Fruit fly (Drosophila melanogaster): ENCODE data around the gene CG8833.

CG8833 gene

DNA sequence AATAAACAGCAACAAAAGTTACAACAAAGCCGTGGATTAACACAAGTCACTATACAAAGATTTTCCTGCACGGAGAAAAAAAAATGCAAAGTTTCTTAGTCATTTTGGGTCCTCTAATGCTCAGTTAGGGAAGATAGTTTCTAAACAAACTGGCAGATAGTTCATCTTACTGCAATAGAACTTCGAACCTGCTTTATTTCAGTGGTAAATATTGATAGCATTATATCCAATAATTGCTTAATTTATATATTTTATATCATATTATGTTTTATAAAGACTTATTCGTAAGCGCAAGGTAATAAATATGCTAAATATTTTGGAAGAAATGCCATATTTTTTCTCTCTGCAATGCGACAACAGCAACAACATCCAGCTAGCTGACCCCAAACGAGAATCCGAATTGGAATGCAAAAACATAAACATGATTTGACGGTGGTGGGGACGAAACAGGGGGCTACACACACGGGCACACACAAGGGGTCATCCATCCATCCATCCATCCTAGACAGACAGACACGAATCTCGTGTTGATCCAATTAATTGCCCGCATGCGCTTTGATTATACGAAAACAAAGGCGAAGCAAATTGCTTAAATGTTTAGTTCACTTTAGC lies 17.0 kb downstream of the CG8833 start (continued):
- TF ChIP-seq bcd (GFP tag; optimal IDR thresholded peaks at IDR 0.05) (peak; percentile 71), mirr (GFP tag; optimal IDR thresholded peaks at IDR 0.05) (no peak), CG8281 (tag; optimal IDR thresholded peaks at IDR 0.05) (peak; percentile 42), sens-2 (GFP tag; IDR thresholded peaks at IDR 0.05) (no peak), ind (GFP tag; optimal IDR thresholded peaks at IDR 0.05) (peak; percentile 52), Med (GFP tag) (peak; percentile 58), Dek (tag; optimal IDR thresholded peaks at IDR 0.05) (peak; percentile 57), CG8290 (GFP tag; optimal IDR thresholded peaks at IDR 0.05) (no peak), CG8290 (tag; optimal IDR thresholded peaks at IDR 0.05) (peak in 1 of 2 experiments; percentile 8)

DNA sequence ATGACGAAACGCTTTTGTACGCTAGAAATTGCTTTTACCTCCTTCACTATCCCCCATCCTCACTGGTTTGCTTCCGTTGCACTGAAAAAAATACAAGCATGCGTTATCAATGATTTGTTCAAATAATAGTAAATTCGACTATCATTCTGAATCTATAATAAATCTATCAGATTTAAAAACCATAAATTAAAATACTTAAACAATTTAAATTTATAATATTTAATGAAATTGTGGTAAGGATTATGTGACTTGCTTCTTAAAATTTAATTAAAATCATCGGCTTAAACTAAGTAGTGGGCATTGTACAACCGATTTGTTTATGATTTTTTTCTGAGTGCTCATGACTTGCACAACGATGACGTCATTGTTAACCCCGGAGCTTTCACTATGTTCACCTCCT lies 23.3 kb downstream of the CG8833 start:
- TF ChIP-seq CG15601 (tag; optimal IDR thresholded peaks at IDR 0.05) = peak; percentile 58
- no peak for TF ChIP-seq twi (tag; optimal IDR thresholded peaks at IDR 0.05)
- no peak for TF ChIP-seq abd-A (tag; optimal IDR thresholded peaks at IDR 0.05)
- no peak for TF ChIP-seq CG7271 (tag; optimal IDR thresholded peaks at IDR 0.05)
- TF ChIP-seq CG18262 (tag; optimal IDR thresholded peaks at IDR 0.05) = peak; percentile 58
- 0 out of 2 replicates have a peak, but pooled peaks have one; percentile 10 for TF ChIP-seq CG4730 (GFP tag; IDR thresholded peaks at IDR 0.05)
- no peak for TF ChIP-seq CG11560 (tag; IDR thresholded peaks at IDR 0.05)
- no peak for TF ChIP-seq ac (GFP tag; optimal IDR thresholded peaks at IDR 0.05)
- TF ChIP-seq tgo (GFP tag; IDR thresholded peaks at IDR 0.05) = peak; percentile 39; the same call in 2 of the 3 replicates
- no peak for TF ChIP-seq gfzf (GFP tag; optimal IDR thresholded peaks at IDR 0.05)
- TF ChIP-seq scrt (GFP tag; optimal IDR thresholded peaks at IDR 0.05) = peak; percentile 78
- peak; percentile 55 for TF ChIP-seq CG2120 (GFP tag; optimal IDR thresholded peaks at IDR 0.05)
- TF ChIP-seq CG1529 (GFP tag; optimal IDR thresholded peaks at IDR 0.05) = no peak
- no peak for TF ChIP-seq ftz-f1 (GFP tag; optimal IDR thresholded peaks at IDR 0.05)
- no peak for TF ChIP-seq Ets97D (GFP tag; optimal IDR thresholded peaks at IDR 0.05)
- TF ChIP-seq seq (GFP tag; IDR thresholded peaks at IDR 0.05) = peak; percentile 9; the same call in 1 of the 2 replicates
- peak; percentile 50 for TF ChIP-seq Ada2b (GFP tag; IDR thresholded peaks at IDR 0.05)
- no peak for TF ChIP-seq Neu2 (GFP tag; optimal IDR thresholded peaks at IDR 0.05; ENCODE audit: borderline replicate concordance)
- no peak for TF ChIP-seq pfk (GFP tag; optimal IDR thresholded peaks at IDR 0.05)
- TF ChIP-seq Ets65A (GFP tag) = peak; percentile 54
- no peak for TF ChIP-seq CG8478 (optimal IDR thresholded peaks at IDR 0.05)
- TF ChIP-seq CG12391 (tag; optimal IDR thresholded peaks at IDR 0.05) = peak; percentile 80
- no peak for TF ChIP-seq sna (GFP tag; IDR thresholded peaks at IDR 0.05; ENCODE audit: partially characterized antibody)
- no peak for TF ChIP-seq zen2 (GFP tag; IDR thresholded peaks at IDR 0.05; ENCODE audit: partially characterized antibody)
- peak; percentile 54 for TF ChIP-seq Fer2 (tag; optimal IDR thresholded peaks at IDR 0.05)
- TF ChIP-seq cato (GFP tag; optimal IDR thresholded peaks at IDR 0.05; ENCODE audit: borderline replicate concordance) = no peak
- TF ChIP-seq Optix (GFP tag; IDR thresholded peaks at IDR 0.05) = no peak
- TF ChIP-seq ewg (GFP tag; optimal IDR thresholded peaks at IDR 0.05) = peak; percentile 17
- TF ChIP-seq Stat92E (GFP tag; optimal IDR thresholded peaks at IDR 0.05) = no peak
- TF ChIP-seq HLHmδ (GFP tag; optimal IDR thresholded peaks at IDR 0.05) = no peak
- peak; percentile 58 for TF ChIP-seq CG17385 (GFP tag; optimal IDR thresholded peaks at IDR 0.05)
- TF ChIP-seq bowl (GFP tag; IDR thresholded peaks at IDR 0.05) = no peak
- no peak for TF ChIP-seq H15 (GFP tag; IDR thresholded peaks at IDR 0.05)
- no peak for TF ChIP-seq Hmx (GFP tag; optimal IDR thresholded peaks at IDR 0.05)
- no peak for TF ChIP-seq NK7.1 (GFP tag; optimal IDR thresholded peaks at IDR 0.05)
- TF ChIP-seq CG1233 (GFP tag; optimal IDR thresholded peaks at IDR 0.05) = peak; percentile 34
- TF ChIP-seq CG5953 (GFP tag; IDR thresholded peaks at IDR 0.05) = no peak; the same call in 1 of the 2 replicates
- TF ChIP-seq HLH3B (GFP tag; IDR thresholded peaks at IDR 0.05) = peak; percentile 51; the same call in 1 of the 2 replicates
- TF ChIP-seq C15 (GFP tag; IDR thresholded peaks at IDR 0.05) = no peak
- TF ChIP-seq CG15514 (GFP tag; optimal IDR thresholded peaks at IDR 0.05) = peak; percentile 52

All from whole organism, embryonic.